Worm (Caenorhabditis elegans) whole organism, mixed stage, embryonic: Measurements from ENCODE around the gene srlf-35.

Experiments used
- elt-1 ChIP-seq: sonication (generic microtip); optimal IDR thresholded peaks from 2 replicates; lab custom pipeline; 2017; ENCODE audit warnings: missing genetic modification characterization, mild to moderate bottlenecking, missing compliant biosample characterization, antibody characterized with exemption, moderate library complexity, borderline replicate concordance; ENCODE audit not compliant: insufficient read depth
- elt-3 ChIP-seq: fragments of 150-350 bp; optimal IDR thresholded peaks from 2 replicates; lab custom pipeline; 2014; ENCODE audit warnings: missing biosample characterization, missing genetic modification characterization
- ham-2 ChIP-seq: fragments of 200-800 bp; sonication (Bioruptor generic); optimal IDR thresholded peaks from 2 replicates; lab custom pipeline; 2018; ENCODE audit warnings: mild to moderate bottlenecking, missing genetic modification characterization, missing compliant biosample characterization
- lin-13 ChIP-seq: fragments of 150-350 bp; optimal IDR thresholded peaks from 2 replicates; lab custom pipeline; 2014; ENCODE audit warnings: missing biosample characterization, missing genetic modification characterization
- lsy-2 ChIP-seq: fragments of 150-350 bp; optimal IDR thresholded peaks from 2 replicates; lab custom pipeline; 2014; ENCODE audit warnings: missing biosample characterization, missing genetic modification characterization
- mep-1 ChIP-seq: fragments of 150-350 bp; optimal IDR thresholded peaks from 2 replicates; lab custom pipeline; 2017; ENCODE audit warnings: missing biosample characterization, missing genetic modification reagents, missing genetic modification characterization, inconsistent platforms
- nhr-12 ChIP-seq: fragments of 150-350 bp; optimal IDR thresholded peaks from 2 replicates; lab custom pipeline; 2014; ENCODE audit warnings: missing biosample characterization, missing genetic modification characterization
- nhr-237 ChIP-seq: fragments of 150-350 bp; optimal IDR thresholded peaks from 2 replicates; lab custom pipeline; 2014; ENCODE audit warnings: missing biosample characterization, missing genetic modification characterization
- sem-2 ChIP-seq: fragments of 200-800 bp; sonication (Bioruptor generic); optimal IDR thresholded peaks from 2 replicates; lab custom pipeline; 2018; ENCODE audit warnings: mild to moderate bottlenecking, missing genetic modification characterization, missing compliant biosample characterization
- tbx-8 ChIP-seq: fragments of 200-800 bp; sonication (Bioruptor generic); optimal IDR thresholded peaks from 2 replicates; lab custom pipeline; 2018; ENCODE audit warnings: mild to moderate bottlenecking, missing genetic modification characterization, moderate library complexity, missing compliant biosample characterization
- unc-39 ChIP-seq: fragments of 150-350 bp; optimal IDR thresholded peaks from 2 replicates; lab custom pipeline; 2014; ENCODE audit warnings: missing biosample characterization, missing genetic modification characterization
- unc-62 ChIP-seq: fragments of 150-350 bp; optimal IDR thresholded peaks from 2 replicates; lab custom pipeline; 2014; ENCODE audit warnings: missing biosample characterization, missing genetic modification reagents, missing genetic modification characterization
- ztf-11 ChIP-seq: fragments of 150-350 bp; optimal IDR thresholded peaks from 2 replicates; lab custom pipeline; 2014; ENCODE audit warnings: missing biosample characterization, missing genetic modification characterization

ce11 chrV:521517-521916 is 17.7 kb downstream of the srlf-35 start, which contains the start of gene srw-107:
- TF ChIP-seq ham-2 (GFP tag; lab: Kevin White, UChicago) (no peak), mep-1 (no peak), tbx-8 (GFP tag; lab: Kevin White, UChicago) (no peak), nhr-237 (tag; lab: Kevin White, UChicago) (no peak), unc-62 (GFP tag; lab: Kevin White, UChicago) (no peak), unc-39 (no peak), lin-13 (tag; lab: Kevin White, UChicago) (no peak), lsy-2 (tag; lab: Kevin White, UChicago) (no peak), elt-1 (no peak), sem-2 (GFP tag; lab: Kevin White, UChicago) (no peak), ztf-11 (tag; lab: Kevin White, UChicago) (no peak), nhr-12 (tag; lab: Kevin White, UChicago) (no peak), elt-3 (tag; lab: Kevin White, UChicago) (no peak)
